Worm (Caenorhabditis elegans) whole organism, L4/young adult: ENCODE data around the gene mtm-5.

Experiments
- dao-5 ChIP-seq: sonication (generic microtip); optimal IDR thresholded peaks from 2 replicates; lab custom pipeline; 2016; ENCODE audit warnings: missing genotype, missing genetic modification characterization, moderate library complexity, missing compliant biosample characterization
- him-1 ChIP-seq: sonication (generic microtip); optimal IDR thresholded peaks from 2 replicates; lab custom pipeline; 2016; ENCODE audit warnings: missing genotype, missing genetic modification reagents, missing genetic modification characterization, missing compliant biosample characterization

DNA sequence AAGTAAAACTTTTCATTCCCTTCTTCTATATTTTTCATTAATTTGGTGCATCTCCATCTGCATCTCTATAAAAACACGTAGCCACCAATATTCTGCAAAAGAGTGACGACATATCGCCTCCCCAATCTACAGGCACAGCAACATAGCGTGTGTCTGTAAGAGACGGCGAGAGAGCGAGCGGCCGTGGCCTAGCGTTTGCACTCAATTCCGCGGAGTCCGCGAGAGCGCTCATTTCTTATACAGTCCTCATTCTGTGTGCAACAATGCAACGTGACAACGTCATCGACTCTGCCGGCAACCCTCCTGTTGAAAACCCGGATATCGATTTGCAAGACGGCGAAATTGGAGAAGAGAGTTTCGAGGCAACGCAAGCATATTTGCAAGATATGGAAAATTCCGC, 37.6 kb downstream of the mtm-5 start, which contains the start of gene H28G03.2:
- TF ChIP-seq him-1 (tag; lab: Kevin White, UChicago) = no peak
- no peak for TF ChIP-seq dao-5 (tag; lab: Kevin White, UChicago)
